Fruit fly (Drosophila melanogaster) whole organism, prepupa: ENCODE data around the gene atl.

ENCODE experiments used
- Blimp-1 ChIP-seq: fragments of 200-800 bp; sonication (Bioruptor generic); optimal IDR thresholded peaks from 3 replicates; lab custom pipeline; 2017; ENCODE audit warnings: missing biosample characterization, missing genetic modification characterization, mild to moderate bottlenecking, moderate library complexity, missing genetic modification reagents
- CG10631 ChIP-seq: fragments of 200-800 bp; sonication (Bioruptor generic); optimal IDR thresholded peaks from 2 replicates; lab custom pipeline; 2016; ENCODE audit warnings: missing biosample characterization, missing genetic modification characterization
- CG10669 ChIP-seq: fragments of 200-800 bp; sonication (Bioruptor generic); optimal IDR thresholded peaks from 3 replicates; lab custom pipeline; 2018; ENCODE audit warnings: missing biosample characterization, mild to moderate bottlenecking, missing genetic modification characterization, moderate library complexity
- CG11294 ChIP-seq: fragments of 200-800 bp; sonication (Bioruptor generic); IDR thresholded peaks from 2 replicates; pipeline ENCODE4 v1.3.6; 2022; ENCODE audit warnings: missing biosample characterization, missing genetic modification characterization
- CG11762 ChIP-seq: fragments of 200-800 bp; sonication (Bioruptor generic); optimal IDR thresholded peaks from 3 replicates; lab custom pipeline; 2016; ENCODE audit warnings: missing biosample characterization, missing genetic modification characterization; ENCODE audit not compliant: insufficient read depth
- CG15336 ChIP-seq: fragments of 200-800 bp; sonication (Bioruptor generic); IDR thresholded peaks from 2 replicates; pipeline ENCODE4 v1.3.6; 2022; ENCODE audit warnings: missing biosample characterization, missing genetic modification characterization
- CG3032 ChIP-seq: fragments of 200-800 bp; optimal IDR thresholded peaks from 2 replicates; lab custom pipeline; 2019; ENCODE audit warnings: missing biosample characterization, mild to moderate bottlenecking, missing genetic modification characterization, moderate library complexity
- CG31627 ChIP-seq: fragments of 200-800 bp; sonication (Bioruptor generic); optimal IDR thresholded peaks from 3 replicates; lab custom pipeline; 2016; ENCODE audit warnings: missing biosample characterization, missing genetic modification characterization
- CG32006 ChIP-seq: fragments of 200-800 bp; sonication (Bioruptor generic); optimal IDR thresholded peaks from 3 replicates; lab custom pipeline; 2017; ENCODE audit warnings: missing biosample characterization, mild to moderate bottlenecking, missing genetic modification characterization
- CG34406 ChIP-seq: fragments of 200-800 bp; sonication (Bioruptor generic); optimal IDR thresholded peaks from 3 replicates; lab custom pipeline; 2016; ENCODE audit warnings: missing biosample characterization, missing genetic modification characterization
- CG3919 ChIP-seq: fragments of 200-800 bp; sonication (Bioruptor generic); optimal IDR thresholded peaks from 3 replicates; lab custom pipeline; 2016; ENCODE audit warnings: missing biosample characterization, missing genetic modification characterization
- CG4318 ChIP-seq: fragments of 200-800 bp; sonication (Bioruptor generic); optimal IDR thresholded peaks from 3 replicates; lab custom pipeline; 2017; ENCODE audit warnings: missing biosample characterization, mild to moderate bottlenecking, missing genetic modification characterization
- CG6163 ChIP-seq: fragments of 200-800 bp; sonication (Bioruptor generic); IDR thresholded peaks from 3 replicates; pipeline ENCODE4 v1.3.6; 2022; ENCODE audit warnings: missing biosample characterization, missing genetic modification characterization
- CG6276 ChIP-seq: fragments of 200-800 bp; sonication (Bioruptor generic); optimal IDR thresholded peaks from 2 replicates; lab custom pipeline; 2017; ENCODE audit warnings: missing biosample characterization, mild to moderate bottlenecking, missing genetic modification characterization
- CG6808 ChIP-seq: fragments of 200-800 bp; sonication (Bioruptor generic); optimal IDR thresholded peaks from 3 replicates; lab custom pipeline; 2017; ENCODE audit warnings: missing biosample characterization, missing genetic modification characterization, mild to moderate bottlenecking, moderate library complexity, missing genetic modification reagents
- CG7368 ChIP-seq: fragments of 200-800 bp; sonication (Bioruptor generic); optimal IDR thresholded peaks from 3 replicates; lab custom pipeline; 2016; ENCODE audit warnings: missing biosample characterization, missing genetic modification characterization
- CG8119 ChIP-seq: fragments of 200-800 bp; sonication (Bioruptor generic); IDR thresholded peaks from 3 replicates; pipeline ENCODE4 v1.3.6; 2022; ENCODE audit warnings: missing biosample characterization, missing genetic modification characterization
- CG9139 ChIP-seq: fragments of 200-800 bp; sonication (Bioruptor generic); optimal IDR thresholded peaks from 3 replicates; lab custom pipeline; 2017; ENCODE audit warnings: missing biosample characterization, mild to moderate bottlenecking, missing genetic modification characterization
- Eip75B ChIP-seq: fragments of 200-800 bp; sonication (Bioruptor generic); optimal IDR thresholded peaks from 3 replicates; lab custom pipeline; 2016; ENCODE audit warnings: missing biosample characterization, missing genetic modification characterization
- Eip78C ChIP-seq: fragments of 200-800 bp; sonication (Bioruptor generic); peaks from one replicate; lab custom pipeline; 2016; ENCODE audit warnings: missing biosample characterization, missing genetic modification characterization
- Eip93F ChIP-seq: fragments of 200-800 bp; sonication (Bioruptor generic); optimal IDR thresholded peaks from 2 replicates; lab custom pipeline; 2016; ENCODE audit warnings: missing biosample characterization, mild to moderate bottlenecking, missing genetic modification characterization
- Ets21C ChIP-seq: fragments of 200-800 bp; sonication (Bioruptor generic); optimal IDR thresholded peaks from 3 replicates; lab custom pipeline; 2016; ENCODE audit warnings: missing biosample characterization, missing genetic modification characterization
- Gug ChIP-seq: fragments of 200-800 bp; sonication (Bioruptor generic); IDR thresholded peaks from 2 replicates; pipeline ENCODE4 v1.3.6; 2022; ENCODE audit warnings: missing biosample characterization, missing genetic modification characterization
- Hr38 ChIP-seq: sonication (Bioruptor generic); optimal IDR thresholded peaks from 2 replicates; lab custom pipeline; 2016; ENCODE audit warnings: missing biosample characterization, missing genetic modification characterization
- Hr39 ChIP-seq: fragments of 200-800 bp; sonication (Bioruptor generic); optimal IDR thresholded peaks from 2 replicates; lab custom pipeline; 2016; ENCODE audit warnings: missing biosample characterization, missing genetic modification characterization
- Hr4 ChIP-seq: fragments of 200-800 bp; sonication (Bioruptor generic); optimal IDR thresholded peaks from 3 replicates; lab custom pipeline; 2016; ENCODE audit warnings: missing biosample characterization, missing genetic modification characterization
- Lpt ChIP-seq: fragments of 200-800 bp; sonication (Bioruptor generic); optimal IDR thresholded peaks from 3 replicates; lab custom pipeline; 2016; ENCODE audit warnings: missing biosample characterization, missing genetic modification characterization
- Met ChIP-seq: fragments of 200-800 bp; sonication (Bioruptor generic); optimal IDR thresholded peaks from 3 replicates; lab custom pipeline; 2016; ENCODE audit warnings: missing biosample characterization, missing genetic modification characterization
- OdsH ChIP-seq: fragments of 200-800 bp; sonication (Bioruptor generic); optimal IDR thresholded peaks from 3 replicates; lab custom pipeline; 2016; ENCODE audit warnings: missing biosample characterization, missing genetic modification characterization
- Smox ChIP-seq: fragments of 200-800 bp; sonication (Bioruptor generic); optimal IDR thresholded peaks from 3 replicates; lab custom pipeline; 2016; ENCODE audit warnings: missing biosample characterization, missing genetic modification characterization
- Sox102F ChIP-seq: fragments of 200-800 bp; sonication (Bioruptor generic); optimal IDR thresholded peaks from 2 replicates; lab custom pipeline; 2016; ENCODE audit warnings: missing biosample characterization, mild to moderate bottlenecking, missing genetic modification characterization
- Sox14 ChIP-seq: fragments of 200-800 bp; sonication (Bioruptor generic); optimal IDR thresholded peaks from 3 replicates; lab custom pipeline; 2016; ENCODE audit warnings: missing biosample characterization, missing genetic modification characterization
- Sox15 ChIP-seq: fragments of 200-800 bp; sonication (Bioruptor generic); optimal IDR thresholded peaks from 3 replicates; lab custom pipeline; 2016; ENCODE audit warnings: missing biosample characterization, missing genetic modification characterization
- acj6 ChIP-seq: fragments of 200-800 bp; sonication (Bioruptor generic); optimal IDR thresholded peaks from 3 replicates; lab custom pipeline; 2016; ENCODE audit warnings: missing biosample characterization, missing genetic modification characterization
- cyc ChIP-seq: fragments of 200-800 bp; sonication (Bioruptor generic); optimal IDR thresholded peaks from 3 replicates; lab custom pipeline; 2016; ENCODE audit warnings: missing biosample characterization, missing genetic modification characterization
- dac ChIP-seq: fragments of 200-800 bp; sonication (Bioruptor generic); optimal IDR thresholded peaks from 2 replicates; lab custom pipeline; 2017; ENCODE audit warnings: missing biosample characterization, mild to moderate bottlenecking, missing genetic modification characterization
- dsx ChIP-seq: fragments of 200-800 bp; optimal IDR thresholded peaks from 3 replicates; lab custom pipeline; 2019; ENCODE audit warnings: missing biosample characterization, mild to moderate bottlenecking, missing genetic modification characterization, moderate library complexity; ENCODE audit not compliant: poor library complexity, severe bottlenecking
- eg ChIP-seq: fragments of 200-800 bp; sonication (Bioruptor generic); IDR thresholded peaks from 3 replicates; pipeline ENCODE4 v1.3.6; 2022; ENCODE audit warnings: missing biosample characterization, missing genetic modification characterization
- esn ChIP-seq: fragments of 200-800 bp; sonication (Bioruptor generic); optimal IDR thresholded peaks from 2 replicates; lab custom pipeline; 2016; ENCODE audit warnings: missing biosample characterization, mild to moderate bottlenecking, missing genetic modification characterization, moderate library complexity
- fd59A ChIP-seq: fragments of 200-800 bp; sonication (Bioruptor generic); optimal IDR thresholded peaks from 2 replicates; lab custom pipeline; 2017; ENCODE audit warnings: missing biosample characterization, mild to moderate bottlenecking, missing genetic modification characterization, missing genetic modification reagents
- fd85E ChIP-seq: fragments of 200-800 bp; sonication (Bioruptor generic); optimal IDR thresholded peaks from 3 replicates; lab custom pipeline; 2016; ENCODE audit warnings: missing biosample characterization, missing genetic modification characterization
- fkh ChIP-seq: fragments of 200-800 bp; sonication (Bioruptor generic); optimal IDR thresholded peaks from 3 replicates; lab custom pipeline; 2017; ENCODE audit warnings: missing biosample characterization, mild to moderate bottlenecking, missing genetic modification characterization, moderate library complexity
- lz ChIP-seq: fragments of 200-800 bp; sonication (Bioruptor generic); optimal IDR thresholded peaks from 3 replicates; lab custom pipeline; 2016; ENCODE audit warnings: missing biosample characterization, missing genetic modification characterization
- net ChIP-seq: fragments of 200-800 bp; sonication (Bioruptor generic); optimal IDR thresholded peaks from 3 replicates; lab custom pipeline; 2016; ENCODE audit warnings: missing biosample characterization, missing genetic modification characterization
- salr ChIP-seq, 2 experiments: fragments of 200-800 bp; sonication (Bioruptor generic); optimal IDR thresholded peaks; 3 replicates each; lab custom pipeline; 2016 to 2018; ENCODE audit warnings: missing biosample characterization in 2 of 2, missing genetic modification characterization in 2 of 2, mild to moderate bottlenecking in 1 of 2
- spab ChIP-seq: fragments of 200-800 bp; sonication (Bioruptor generic); optimal IDR thresholded peaks from 2 replicates; lab custom pipeline; 2017; ENCODE audit warnings: missing biosample characterization, mild to moderate bottlenecking, missing genetic modification characterization, missing genetic modification reagents
- ss ChIP-seq, 2 experiments: fragments of 200-800 bp; sonication (Bioruptor generic); optimal IDR thresholded peaks; 2 replicates in 1 of 2; 3 replicates in 1 of 2; lab custom pipeline; 2017 to 2018; ENCODE audit warnings: mild to moderate bottlenecking in 2 of 2, missing biosample characterization in 2 of 2, missing genetic modification characterization in 2 of 2, moderate library complexity in 1 of 2
- topi ChIP-seq: fragments of 200-800 bp; sonication (Bioruptor generic); optimal IDR thresholded peaks from 3 replicates; lab custom pipeline; 2016; ENCODE audit warnings: missing biosample characterization, missing genetic modification characterization

atl gene

DNA sequence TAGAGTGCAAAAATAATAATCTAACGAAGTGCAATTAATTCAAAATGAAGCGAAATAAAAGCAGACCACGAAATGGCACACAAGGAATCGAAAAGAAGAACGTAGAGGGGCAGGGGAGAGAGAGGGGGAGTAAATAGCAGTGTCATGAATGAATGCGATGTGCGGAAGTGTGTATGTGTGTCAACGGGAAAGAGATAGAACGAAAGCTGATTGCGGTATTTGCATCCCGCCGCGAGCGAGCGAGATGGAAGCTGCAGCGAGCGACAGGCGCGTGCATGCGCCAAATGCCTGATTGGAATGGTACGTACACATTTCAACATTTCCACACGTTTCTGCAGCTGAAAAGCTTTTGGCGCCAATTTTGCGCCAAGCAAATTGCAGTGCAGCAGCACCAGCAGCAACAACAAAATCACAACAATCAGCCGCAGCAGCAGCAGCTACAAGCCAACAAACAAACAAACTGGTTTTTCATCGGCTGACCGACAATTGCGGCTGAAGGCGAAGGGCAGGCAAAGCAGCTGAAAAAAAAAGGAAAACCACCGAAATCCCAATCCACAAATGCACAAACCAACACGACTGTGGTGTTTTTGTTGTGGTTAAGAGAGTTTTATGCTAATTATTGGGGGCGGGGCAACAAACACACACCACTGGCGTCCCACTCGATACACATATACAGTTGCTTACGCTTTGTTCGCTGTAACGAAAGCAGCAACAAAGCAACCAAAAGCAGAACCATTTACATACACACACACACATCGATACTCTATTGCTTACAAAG, 43.4 kb upstream of the atl start (continued):
- TF ChIP-seq Ets21C (no peak), fkh (GFP tag; lab: Kevin White, UChicago) (peak; percentile 41), Eip75B (GFP tag; lab: Kevin White, UChicago) (peak; percentile 40), fd85E (GFP tag; lab: Kevin White, UChicago) (no peak), Blimp-1 (GFP tag; lab: Kevin White, UChicago) (peak; percentile 8), Hr4 (GFP tag; lab: Kevin White, UChicago) (no peak), CG6276 (no peak), Lpt (peak; percentile 40), Gug (GFP tag; lab: Robert Waterston, UW) (no peak), fd59A (GFP tag; lab: Kevin White, UChicago) (no peak), Hr38 (GFP tag; lab: Kevin White, UChicago) (no peak)
- TF ChIP-seq, all 60 proteins: peak for 14

DNA sequence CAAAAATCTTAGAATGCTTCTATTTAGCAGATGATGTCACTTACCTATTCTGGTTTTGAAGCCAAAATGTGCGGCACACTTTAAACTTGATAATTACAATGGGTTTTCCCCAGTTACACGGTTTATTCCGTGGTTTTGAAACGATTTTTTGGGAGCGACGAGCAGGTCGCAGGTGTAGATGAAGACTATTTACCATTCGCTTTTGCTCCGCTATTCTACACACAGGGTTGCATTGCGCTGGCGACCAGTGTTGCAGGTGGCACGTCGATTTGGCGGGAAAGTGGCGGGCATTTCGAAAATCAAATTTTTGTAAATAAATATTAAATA, 42.8 kb upstream of the atl start, which contains the start of gene REPTOR:
Gene REPTOR, minus strand, starts transcription at position 196 of the 327 bp plus-strand sequence.
- TF ChIP-seq Lpt (no peak), Eip93F (GFP tag; lab: Kevin White, UChicago) (peak; percentile 30), CG34406 (GFP tag; lab: Kevin White, UChicago) (no peak), Met (GFP tag; lab: Kevin White, UChicago) (peak; percentile 21), Sox102F (GFP tag; lab: Kevin White, UChicago) (peak; percentile 34), spab (GFP tag; lab: Kevin White, UChicago) (no peak), Hr39 (GFP tag; lab: Kevin White, UChicago) (no peak), Sox14 (peak; percentile 31), dsx (GFP tag; lab: Kevin White, UChicago) (peak; percentile 21), CG10669 (no peak), CG8119 (GFP tag; lab: Robert Waterston, UW) (no peak), CG32006 (GFP tag; lab: Kevin White, UChicago) (no peak), ss (GFP tag; optimal IDR thresholded peaks at IDR 0.05; lab: Kevin White, UChicago) (no peak), fkh (GFP tag; lab: Kevin White, UChicago) (peak; percentile 86), dac (no peak), CG15336 (GFP tag; lab: Robert Waterston, UW) (no peak), CG4318 (no peak), lz (GFP tag; lab: Kevin White, UChicago) (peak; percentile 3), esn (GFP tag; lab: Kevin White, UChicago) (peak; percentile 33), Smox (no peak), Ets21C (no peak), CG6163 (GFP tag; lab: Robert Waterston, UW) (no peak), Eip78C (GFP tag; lab: Kevin White, UChicago) (peak; percentile 36), Hr4 (GFP tag; lab: Kevin White, UChicago) (no peak), cyc (GFP tag; lab: Kevin White, UChicago) (peak; percentile 2), CG10631 (no peak), fd59A (GFP tag; lab: Kevin White, UChicago) (no peak), acj6 (GFP tag; lab: Kevin White, UChicago) (peak; percentile 6), net (GFP tag; lab: Kevin White, UChicago) (no peak), CG9139 (no peak), CG6808 (GFP tag; lab: Kevin White, UChicago) (peak; percentile 13), fd85E (GFP tag; lab: Kevin White, UChicago) (no peak), CG31627 (no peak), CG7368 (GFP tag; lab: Kevin White, UChicago) (no peak), salr (GFP tag; optimal IDR thresholded peaks at IDR 0.05; lab: Kevin White, UChicago) (no peak), topi (GFP tag; lab: Kevin White, UChicago) (peak; percentile 2), CG11762 (GFP tag; lab: Kevin White, UChicago) (no peak), eg (no peak), OdsH (GFP tag; lab: Kevin White, UChicago) (no peak), CG3919 (peak; percentile 37), Blimp-1 (GFP tag; lab: Kevin White, UChicago) (no peak), CG11294 (GFP tag; lab: Robert Waterston, UW) (no peak), Hr38 (GFP tag; lab: Kevin White, UChicago) (no peak), Sox15 (GFP tag; lab: Kevin White, UChicago) (no peak), CG3032 (no peak)
